Worm (Caenorhabditis elegans) whole organism, late embryonic: ENCODE results near the gene ZK370.6.

Experiments
- C38D4.7 ChIP-seq: fragments of 200-800 bp; sonication (Bioruptor generic); optimal IDR thresholded peaks from 2 replicates; lab custom pipeline; 2018; ENCODE audit warnings: mild to moderate bottlenecking, missing genetic modification characterization, moderate library complexity, missing compliant biosample characterization
- K02D7.2 ChIP-seq: sonication (generic microtip); optimal IDR thresholded peaks from 2 replicates; lab custom pipeline; 2017; ENCODE audit warnings: mild to moderate bottlenecking, missing genetic modification characterization, missing compliant biosample characterization
- K09A11.1 ChIP-seq: sonication (generic microtip); optimal IDR thresholded peaks from 2 replicates; lab custom pipeline; 2017; ENCODE audit warnings: antibody characterized with exemption, mild to moderate bottlenecking, missing genetic modification characterization, missing compliant biosample characterization; ENCODE audit not compliant: insufficient read depth
- T23F11.4 ChIP-seq: fragments of 200-800 bp; sonication (Bioruptor generic); optimal IDR thresholded peaks from 2 replicates; lab custom pipeline; 2018; ENCODE audit warnings: mild to moderate bottlenecking, missing genetic modification characterization, missing compliant biosample characterization
- Y22D7AL.16 ChIP-seq: sonication (generic microtip); optimal IDR thresholded peaks from 2 replicates; lab custom pipeline; 2016; ENCODE audit warnings: missing genetic modification characterization, missing compliant biosample characterization
- ceh-14 ChIP-seq: sonication (generic microtip); optimal IDR thresholded peaks from 2 replicates; lab custom pipeline; 2016; ENCODE audit warnings: missing genotype, missing genetic modification characterization, missing compliant biosample characterization
- ceh-18 ChIP-seq: sonication (generic microtip); optimal IDR thresholded peaks from 2 replicates; lab custom pipeline; 2016; ENCODE audit warnings: missing genetic modification characterization, missing compliant biosample characterization
- ceh-19 ChIP-seq: fragments of 200-800 bp; sonication (Bioruptor generic); optimal IDR thresholded peaks from 2 replicates; lab custom pipeline; 2018; ENCODE audit warnings: mild to moderate bottlenecking, missing genetic modification characterization, missing compliant biosample characterization
- ceh-2 ChIP-seq: sonication (generic microtip); optimal IDR thresholded peaks from 2 replicates; lab custom pipeline; 2016; ENCODE audit warnings: missing genotype, missing genetic modification characterization, missing compliant biosample characterization
- ceh-30 ChIP-seq: fragments of 150-350 bp; optimal IDR thresholded peaks from 2 replicates; lab custom pipeline; 2014; ENCODE audit warnings: missing biosample characterization, missing genetic modification characterization
- ceh-34 ChIP-seq: sonication (generic microtip); optimal IDR thresholded peaks from 2 replicates; lab custom pipeline; 2016; ENCODE audit warnings: mild to moderate bottlenecking, missing genetic modification characterization, missing compliant biosample characterization
- che-1 ChIP-seq: sonication (generic microtip); optimal IDR thresholded peaks from 2 replicates; lab custom pipeline; 2016; ENCODE audit warnings: mild to moderate bottlenecking, missing genetic modification characterization, missing compliant biosample characterization
- dve-1 ChIP-seq: sonication (generic microtip); optimal IDR thresholded peaks from 2 replicates; lab custom pipeline; 2017; ENCODE audit warnings: antibody characterized with exemption, mild to moderate bottlenecking, missing genetic modification characterization, missing compliant biosample characterization
- elt-4 ChIP-seq: sonication (generic microtip); optimal IDR thresholded peaks from 2 replicates; lab custom pipeline; 2016; ENCODE audit warnings: missing genetic modification characterization, missing compliant biosample characterization
- ets-4 ChIP-seq: sonication (generic microtip); optimal IDR thresholded peaks from 2 replicates; lab custom pipeline; 2016; ENCODE audit warnings: missing genetic modification characterization, missing compliant biosample characterization
- eyg-1 ChIP-seq: sonication (generic microtip); optimal IDR thresholded peaks from 2 replicates; lab custom pipeline; 2016; ENCODE audit warnings: missing genotype, missing genetic modification characterization, missing compliant biosample characterization
- fkh-6 ChIP-seq: sonication (generic microtip); optimal IDR thresholded peaks from 2 replicates; lab custom pipeline; 2016; ENCODE audit warnings: missing genetic modification characterization, missing compliant biosample characterization
- gmeb-2 ChIP-seq: sonication (generic microtip); optimal IDR thresholded peaks from 2 replicates; lab custom pipeline; 2016; ENCODE audit warnings: missing genetic modification characterization, inconsistent platforms, missing compliant biosample characterization
- hlh-30 ChIP-seq: sonication (generic microtip); optimal IDR thresholded peaks from 2 replicates; lab custom pipeline; 2017; ENCODE audit warnings: antibody characterized with exemption, missing genetic modification characterization, missing compliant biosample characterization; ENCODE audit not compliant: insufficient read depth
- hlh-6 ChIP-seq: sonication (generic microtip); optimal IDR thresholded peaks from 2 replicates; lab custom pipeline; 2016; ENCODE audit warnings: missing genotype, missing genetic modification characterization, missing compliant biosample characterization
- hlh-8 ChIP-seq: sonication (generic microtip); optimal IDR thresholded peaks from 2 replicates; lab custom pipeline; 2016; ENCODE audit warnings: missing genotype, missing genetic modification characterization, missing compliant biosample characterization
- lin-11 ChIP-seq: fragments of 200-800 bp; sonication (Bioruptor generic); optimal IDR thresholded peaks from 2 replicates; lab custom pipeline; 2018; ENCODE audit warnings: mild to moderate bottlenecking, missing genetic modification characterization, missing compliant biosample characterization
- madf-2 ChIP-seq: sonication (generic microtip); optimal IDR thresholded peaks from 2 replicates; lab custom pipeline; 2017; ENCODE audit warnings: missing genetic modification characterization, missing compliant biosample characterization
- nhr-232 ChIP-seq: sonication (generic microtip); optimal IDR thresholded peaks from 2 replicates; lab custom pipeline; 2016; ENCODE audit warnings: missing genetic modification characterization, missing compliant biosample characterization
- npax-4 ChIP-seq: sonication (generic microtip); optimal IDR thresholded peaks from 2 replicates; lab custom pipeline; 2016; ENCODE audit warnings: missing genetic modification characterization, missing compliant biosample characterization
- pag-3 ChIP-seq: sonication (generic microtip); optimal IDR thresholded peaks from 2 replicates; lab custom pipeline; 2016; ENCODE audit warnings: missing compliant biosample characterization, missing genetic modification characterization, borderline replicate concordance
- pax-1 ChIP-seq: fragments of 150-350 bp; optimal IDR thresholded peaks from 2 replicates; lab custom pipeline; 2014; ENCODE audit warnings: missing biosample characterization, missing genetic modification characterization
- pha-2 ChIP-seq: sonication (generic microtip); optimal IDR thresholded peaks from 2 replicates; lab custom pipeline; 2017; ENCODE audit warnings: mild to moderate bottlenecking, missing genetic modification characterization, missing compliant biosample characterization
- pha-4 ChIP-seq: fragments of 150-350 bp; optimal IDR thresholded peaks from 2 replicates; lab custom pipeline; 2018; ENCODE audit warnings: missing biosample characterization, missing genetic modification reagents, missing genetic modification characterization
- ref-2 ChIP-seq: sonication (generic microtip); optimal IDR thresholded peaks from 2 replicates; lab custom pipeline; 2016; ENCODE audit warnings: missing genetic modification characterization, missing compliant biosample characterization
- rnt-1 ChIP-seq: sonication (generic microtip); optimal IDR thresholded peaks from 2 replicates; lab custom pipeline; 2016; ENCODE audit warnings: missing genetic modification characterization, missing compliant biosample characterization
- sdc-2 ChIP-seq: sonication (generic microtip); optimal IDR thresholded peaks from 2 replicates; lab custom pipeline; 2016; ENCODE audit warnings: missing genotype, missing genetic modification characterization, missing compliant biosample characterization
- sox-2 ChIP-seq: fragments of 200-800 bp; sonication (Bioruptor generic); IDR thresholded peaks from 2 replicates; pipeline ENCODE4 v1.3.6; 2022; ENCODE audit warnings: missing genetic modification reagents, missing genetic modification characterization, missing compliant biosample characterization
- sox-4 ChIP-seq: sonication (generic microtip); optimal IDR thresholded peaks from 2 replicates; lab custom pipeline; 2017; ENCODE audit warnings: mild to moderate bottlenecking, missing genetic modification characterization, inconsistent platforms, missing compliant biosample characterization
- syd-9 ChIP-seq: sonication (generic microtip); optimal IDR thresholded peaks from 2 replicates; lab custom pipeline; 2016; ENCODE audit warnings: mild to moderate bottlenecking, missing genetic modification characterization, moderate library complexity, missing compliant biosample characterization
- tbx-2 ChIP-seq: sonication (generic microtip); optimal IDR thresholded peaks from 2 replicates; lab custom pipeline; 2016; ENCODE audit warnings: missing genetic modification characterization, missing compliant biosample characterization
- unc-3 ChIP-seq, 2 experiments: fragments of 200-800 bp in 1 of 2; sonication (Bioruptor generic) in 1 of 2; sonication (generic microtip) in 1 of 2; conservative IDR thresholded peaks in 1 of 2; optimal IDR thresholded peaks in 1 of 2; 2 replicates each; pipeline versions ENCODE4 v1.3.6 to Lab custom; 2016 to 2022; ENCODE audit warnings: missing compliant biosample characterization in 2 of 2, missing genetic modification characterization in 2 of 2, missing genetic modification reagents in 1 of 2
- unc-42 ChIP-seq: sonication (generic microtip); optimal IDR thresholded peaks from 2 replicates; lab custom pipeline; 2016; ENCODE audit warnings: missing genotype, missing genetic modification characterization, missing compliant biosample characterization
- unc-55 ChIP-seq: sonication (generic microtip); optimal IDR thresholded peaks from 2 replicates; lab custom pipeline; 2017; ENCODE audit warnings: missing biosample characterization, missing genetic modification reagents, missing genetic modification characterization
- unc-86 ChIP-seq: sonication (generic microtip); optimal IDR thresholded peaks from 2 replicates; lab custom pipeline; 2016; ENCODE audit warnings: missing genetic modification characterization, missing compliant biosample characterization

ZK370.6 gene

ce11 chrIII:8773375-8773774 lies 29.7 kb upstream of the ZK370.6 start:
- no peak for TF ChIP-seq unc-86 (tag; lab: Kevin White, UChicago)
- TF ChIP-seq npax-4 (tag; lab: Kevin White, UChicago), result no peak
- TF ChIP-seq dve-1 (tag; lab: Kevin White, UChicago), result no peak
- TF ChIP-seq ets-4 (tag; lab: Kevin White, UChicago), result no peak
- no peak for TF ChIP-seq hlh-6 (tag; lab: Kevin White, UChicago)
- TF ChIP-seq ceh-34 (tag; lab: Kevin White, UChicago), result no peak
- no peak for TF ChIP-seq gmeb-2 (tag; lab: Kevin White, UChicago)
- no peak for TF ChIP-seq ref-2 (tag; lab: Kevin White, UChicago)

- TF ChIP-seq eyg-1 (no peak), K02D7.2 (no peak), hlh-30 (no peak)
Measured at ce11 chrIII:8772428-8773027, 28.9 kb upstream of the ZK370.6 start.

- TF ChIP-seq unc-42 (tag; lab: Kevin White, UChicago) (no peak), syd-9 (tag; lab: Kevin White, UChicago) (no peak)
Measured at ce11 chrIII:8771851-8772250, 28.2 kb upstream of the ZK370.6 start, which contains the start of gene K02D10.3. Gene K02D10.3 (minus strand): TSS chrIII:8771951.

- TF ChIP-seq pag-3 (no peak), lin-11 (tag; lab: Kevin White, UChicago) (no peak), pha-4 (no peak), madf-2 (tag; lab: Kevin White, UChicago) (no peak), C38D4.7 (GFP tag; lab: Kevin White, UChicago) (no peak), pax-1 (tag; lab: Kevin White, UChicago) (no peak), ceh-19 (GFP tag; lab: Kevin White, UChicago) (no peak)
- TF ChIP-seq, all 69 proteins: peak for 0
Measured at ce11 chrIII:8771162-8771561, 27.5 kb upstream of the ZK370.6 start, which contains the start of gene K02D10.2. Gene K02D10.2 (minus strand): TSS chrIII:8771262.

- TF ChIP-seq ceh-2 (no peak), sdc-2 (tag; lab: Kevin White, UChicago) (no peak), unc-55 (GFP tag; lab: Kevin White, UChicago) (no peak), ref-2 (tag; lab: Kevin White, UChicago) (no peak), K09A11.1 (tag; lab: Kevin White, UChicago) (no peak), fkh-6 (tag; lab: Kevin White, UChicago) (no peak), che-1 (no peak), unc-86 (tag; lab: Kevin White, UChicago) (no peak), hlh-6 (tag; lab: Kevin White, UChicago) (no peak), tbx-2 (tag; lab: Kevin White, UChicago) (no peak), syd-9 (tag; lab: Kevin White, UChicago) (no peak), unc-42 (tag; lab: Kevin White, UChicago) (no peak), madf-2 (tag; lab: Kevin White, UChicago) (no peak), nhr-232 (tag; lab: Kevin White, UChicago) (no peak), Y22D7AL.16 (tag; lab: Kevin White, UChicago) (no peak), elt-4 (tag; lab: Kevin White, UChicago) (no peak), npax-4 (tag; lab: Kevin White, UChicago) (no peak), rnt-1 (tag; lab: Kevin White, UChicago) (no peak)
Measured at ce11 chrIII:8770243-8770642, 26.6 kb upstream of the ZK370.6 start.

ce11 chrIII:8769253-8769652 lies 25.6 kb upstream of the ZK370.6 start, which contains the start of gene K02D10.1:
Gene K02D10.1 (plus strand): TSS chrIII:8769536.
- TF ChIP-seq K09A11.1 (tag; lab: Kevin White, UChicago), result no peak
- no peak for TF ChIP-seq madf-2 (tag; lab: Kevin White, UChicago)
- no peak for TF ChIP-seq sox-4 (tag; lab: Kevin White, UChicago)
- no peak for TF ChIP-seq sdc-2 (tag; lab: Kevin White, UChicago)
- no peak for TF ChIP-seq unc-3 (GFP tag; conservative IDR thresholded peaks at IDR 0.05; lab: Robert Waterston, UW)
- no peak for TF ChIP-seq unc-3 (tag; optimal IDR thresholded peaks at IDR 0.05; lab: Kevin White, UChicago)
- TF ChIP-seq ceh-14 (tag; lab: Kevin White, UChicago), result no peak
- no peak for TF ChIP-seq C38D4.7 (GFP tag; lab: Kevin White, UChicago)
- no peak for TF ChIP-seq unc-86 (tag; lab: Kevin White, UChicago)
- TF ChIP-seq che-1, result no peak
- TF ChIP-seq T23F11.4 (GFP tag; lab: Kevin White, UChicago), result no peak
- no peak for TF ChIP-seq ceh-18 (tag; lab: Kevin White, UChicago)
- no peak for TF ChIP-seq sox-2 (GFP tag; lab: Robert Waterston, UW)
- TF ChIP-seq pha-2 (tag; lab: Kevin White, UChicago), result no peak
- no peak for TF ChIP-seq ceh-30 (tag; lab: Kevin White, UChicago)
- TF ChIP-seq hlh-8 (tag; lab: Kevin White, UChicago), result no peak
